Fruit fly (Drosophila melanogaster): ENCODE measurements around the gene Cyp4g15.

dm6 chrX:11512868-11513267, 36.0 kb downstream of the Cyp4g15 start:
- TF ChIP-seq CG8478 (optimal IDR thresholded peaks at IDR 0.05) (no peak), CTCF (optimal IDR thresholded peaks at IDR 0.05) (no peak)
